Fruit fly (Drosophila melanogaster): ENCODE results near the gene Ir10a.

Gene Ir10a

DNA sequence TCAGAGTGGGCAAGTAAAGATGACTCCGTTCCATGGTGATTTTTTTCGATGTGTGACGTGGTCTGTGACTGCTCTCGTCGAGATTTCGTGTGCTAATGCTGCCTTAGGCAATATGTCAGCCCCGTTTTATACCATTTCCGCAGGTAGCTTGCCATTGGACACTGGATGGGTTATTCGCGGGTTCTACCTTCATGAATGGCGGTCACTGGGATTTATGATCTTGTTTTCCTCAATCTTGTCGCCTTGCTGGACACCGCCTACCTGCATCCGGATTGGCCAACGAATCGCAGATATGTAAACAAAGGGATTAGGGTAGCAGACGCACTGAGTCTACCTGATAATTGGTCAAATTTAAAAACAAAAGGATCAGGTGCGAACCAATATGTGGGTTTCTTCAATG, 11.2 kb upstream of the Ir10a start, which contains the start of gene sisA:
Gene sisA (minus strand): TSS at position 101 of the 400 bp plus-strand sequence.
- TF ChIP-seq CG4496 (GFP tag; IDR thresholded peaks at IDR 0.05) (no peak), gl (tag; optimal IDR thresholded peaks at IDR 0.05) (no peak), fd96Ca (GFP tag; IDR thresholded peaks at IDR 0.05) (no peak), CG34367 (tag; optimal IDR thresholded peaks at IDR 0.05) (no peak), rn (GFP tag; IDR thresholded peaks at IDR 0.05) (no peak), Ets98B (GFP tag; IDR thresholded peaks at IDR 0.05) (no peak), CG8159 (tag; optimal IDR thresholded peaks at IDR 0.05) (no peak), CG14655 (GFP tag; optimal IDR thresholded peaks at IDR 0.05) (no peak), D1 (tag; optimal IDR thresholded peaks at IDR 0.05) (no peak), CG17806 (tag; optimal IDR thresholded peaks at IDR 0.05) (no peak), EcR (GFP tag; optimal IDR thresholded peaks at IDR 0.05) (no peak), Pif1B (GFP tag; optimal IDR thresholded peaks at IDR 0.05) (no peak), CG9948 (tag; optimal IDR thresholded peaks at IDR 0.05) (no peak), Pif1A (GFP tag; optimal IDR thresholded peaks at IDR 0.05) (no peak), CG32121 (GFP tag; IDR thresholded peaks at IDR 0.05) (no peak), CG15710 (tag; optimal IDR thresholded peaks at IDR 0.05) (no peak), CG10348 (GFP tag; IDR thresholded peaks at IDR 0.05) (no peak), CG12605 (GFP tag; IDR thresholded peaks at IDR 0.05) (no peak), CG13204 (GFP tag; optimal IDR thresholded peaks at IDR 0.05) (no peak), CG8301 (tag; optimal IDR thresholded peaks at IDR 0.05) (no peak)

- TF ChIP-seq CG12605 (GFP tag; IDR thresholded peaks at IDR 0.05), result no peak
- TF ChIP-seq fd96Ca (GFP tag; IDR thresholded peaks at IDR 0.05), result no peak
- TF ChIP-seq CG8159 (tag; optimal IDR thresholded peaks at IDR 0.05), result no peak
- no peak for TF ChIP-seq Pif1A (GFP tag; optimal IDR thresholded peaks at IDR 0.05)
These were observed 8.9 kb upstream of the Ir10a start for dm6 chrX:11319916-11320315.

DNA sequence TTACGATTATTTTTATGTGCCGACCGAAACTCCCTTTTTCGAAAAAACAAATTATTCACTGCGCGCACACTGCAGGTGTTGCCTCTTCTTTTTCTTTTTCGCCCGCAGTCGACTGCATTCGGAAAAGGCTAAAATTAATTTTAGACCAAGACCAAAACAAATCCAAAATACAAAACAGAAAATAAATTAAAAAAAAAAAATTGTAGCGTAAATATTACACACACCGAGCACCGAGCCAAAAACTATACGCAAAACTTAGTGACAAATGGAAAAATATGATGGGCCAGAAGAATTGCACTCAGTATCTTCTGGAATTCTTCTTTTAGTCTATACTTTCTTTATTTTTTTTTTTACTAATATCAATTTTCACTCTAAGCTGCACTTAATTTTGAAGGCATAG, 8.3 kb downstream of the Ir10a start, which contains the start of gene CG44422:
Gene CG44422 (minus strand): TSS at position 101 of the 400 bp plus-strand sequence.
- TF ChIP-seq EcR (GFP tag; optimal IDR thresholded peaks at IDR 0.05), result no peak
- no peak for TF ChIP-seq CG32121 (GFP tag; IDR thresholded peaks at IDR 0.05)
- TF ChIP-seq CG15710 (tag; optimal IDR thresholded peaks at IDR 0.05), result no peak

DNA sequence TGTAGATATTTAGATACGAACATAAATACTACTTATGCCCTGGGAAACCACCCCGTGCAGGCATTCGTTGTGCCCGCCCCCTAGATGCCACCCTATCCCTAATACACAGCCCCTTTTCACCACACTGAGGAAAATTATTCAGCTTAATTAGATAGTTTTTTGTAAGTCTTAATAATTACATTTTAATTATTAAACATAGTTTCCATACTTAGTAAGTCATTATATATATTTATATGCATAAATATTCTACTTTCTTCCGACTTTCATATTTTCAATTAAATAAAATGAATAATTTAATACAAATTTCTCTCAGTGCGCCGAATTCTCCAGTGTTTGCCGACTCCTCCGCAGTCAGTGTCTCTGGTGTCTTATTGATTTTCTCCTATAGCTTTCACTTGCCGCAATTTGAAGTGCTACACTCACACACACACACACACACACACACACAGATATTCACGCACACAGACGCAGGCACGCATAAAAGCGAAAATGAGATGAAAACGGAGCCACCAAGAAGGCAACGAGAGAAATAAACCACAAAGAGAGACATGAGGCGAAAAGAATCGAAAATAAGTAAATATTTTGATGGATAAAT, 15.5 kb downstream of the Ir10a start:
- TF ChIP-seq CG15710 (tag; optimal IDR thresholded peaks at IDR 0.05) (no peak), CG4496 (GFP tag; IDR thresholded peaks at IDR 0.05) (no peak), gl (tag; optimal IDR thresholded peaks at IDR 0.05) (no peak), CG32121 (GFP tag; IDR thresholded peaks at IDR 0.05) (no peak), CG17806 (tag; optimal IDR thresholded peaks at IDR 0.05) (no peak), EcR (GFP tag; optimal IDR thresholded peaks at IDR 0.05) (no peak), CG8301 (tag; optimal IDR thresholded peaks at IDR 0.05) (no peak), CG12605 (GFP tag; IDR thresholded peaks at IDR 0.05) (no peak), Snoo (tag; optimal IDR thresholded peaks at IDR 0.05) (no peak), CG8159 (tag; optimal IDR thresholded peaks at IDR 0.05) (no peak), D1 (tag; optimal IDR thresholded peaks at IDR 0.05) (no peak), fd96Ca (GFP tag; IDR thresholded peaks at IDR 0.05) (no peak), CG14655 (GFP tag; optimal IDR thresholded peaks at IDR 0.05) (no peak), Pif1A (GFP tag; optimal IDR thresholded peaks at IDR 0.05) (no peak), CG10348 (GFP tag; IDR thresholded peaks at IDR 0.05) (no peak)

DNA sequence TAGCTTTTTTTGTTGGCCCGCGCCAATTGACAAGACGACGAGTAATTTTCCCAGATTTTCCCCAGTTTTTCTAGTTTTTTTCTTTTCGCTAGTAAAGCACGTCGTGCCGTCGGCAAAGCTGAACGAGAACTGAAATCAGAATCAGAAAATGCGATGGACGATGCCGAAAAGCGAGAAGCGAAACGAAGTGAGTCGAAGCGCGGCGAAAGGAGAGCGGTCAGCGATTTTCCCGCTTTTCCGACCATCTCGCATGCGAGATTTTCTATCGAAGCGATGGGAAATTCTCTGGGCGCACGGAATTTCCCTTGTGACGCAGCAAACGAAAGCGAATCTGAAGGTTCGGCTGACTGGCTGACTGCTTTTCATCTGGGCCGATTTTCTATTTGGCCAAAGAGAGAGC, 17.4 kb downstream of the Ir10a start:
- no peak for TF ChIP-seq CG32121 (GFP tag; IDR thresholded peaks at IDR 0.05)
- no peak for TF ChIP-seq CG4496 (GFP tag; IDR thresholded peaks at IDR 0.05)
- TF ChIP-seq Snoo (tag; optimal IDR thresholded peaks at IDR 0.05), result no peak
- TF ChIP-seq CG8159 (tag; optimal IDR thresholded peaks at IDR 0.05), result no peak
- no peak for TF ChIP-seq Pif1A (GFP tag; optimal IDR thresholded peaks at IDR 0.05)
- TF ChIP-seq CG10348 (GFP tag; IDR thresholded peaks at IDR 0.05), result no peak
- no peak for TF ChIP-seq CG8301 (tag; optimal IDR thresholded peaks at IDR 0.05)
- TF ChIP-seq CG9948 (tag; optimal IDR thresholded peaks at IDR 0.05), result no peak
- TF ChIP-seq CG14655 (GFP tag; optimal IDR thresholded peaks at IDR 0.05), result no peak

DNA sequence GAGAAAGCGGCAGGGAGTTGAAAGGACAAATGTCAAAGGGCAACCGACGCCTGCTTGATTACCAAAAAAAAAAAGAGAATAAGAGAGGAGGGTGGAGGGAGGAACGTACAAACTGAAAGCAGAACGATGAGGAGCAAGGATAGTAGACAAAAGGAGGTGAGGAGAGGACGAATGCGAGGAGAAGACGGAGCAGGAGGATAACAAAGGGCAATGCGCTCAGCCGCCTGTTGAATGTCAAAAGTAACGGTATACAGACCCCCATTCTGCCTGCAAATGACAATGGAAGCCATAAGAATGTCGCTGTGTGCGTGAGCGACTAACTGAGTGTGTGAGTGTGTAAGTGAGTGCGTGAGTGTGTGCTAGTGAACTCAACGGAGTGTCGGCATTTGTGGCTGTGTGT, 26.0 kb downstream of the Ir10a start:
- TF ChIP-seq CG13204 (GFP tag; optimal IDR thresholded peaks at IDR 0.05), result no peak
- TF ChIP-seq CG15710 (tag; optimal IDR thresholded peaks at IDR 0.05), result no peak
- no peak for TF ChIP-seq EcR (GFP tag; optimal IDR thresholded peaks at IDR 0.05)
- no peak for TF ChIP-seq CG17806 (tag; optimal IDR thresholded peaks at IDR 0.05)
- no peak for TF ChIP-seq CG8159 (tag; optimal IDR thresholded peaks at IDR 0.05)
- no peak for TF ChIP-seq CG34367 (tag; optimal IDR thresholded peaks at IDR 0.05)
- TF ChIP-seq Snoo (tag; optimal IDR thresholded peaks at IDR 0.05), result no peak
- no peak for TF ChIP-seq Pif1A (GFP tag; optimal IDR thresholded peaks at IDR 0.05)
- no peak for TF ChIP-seq CG9948 (tag; optimal IDR thresholded peaks at IDR 0.05)
- TF ChIP-seq CG12605 (GFP tag; IDR thresholded peaks at IDR 0.05), result no peak
- no peak for TF ChIP-seq CG4496 (GFP tag; IDR thresholded peaks at IDR 0.05)
- TF ChIP-seq CG32121 (GFP tag; IDR thresholded peaks at IDR 0.05), result no peak
- no peak for TF ChIP-seq rn (GFP tag; IDR thresholded peaks at IDR 0.05)
- no peak for TF ChIP-seq CG10348 (GFP tag; IDR thresholded peaks at IDR 0.05)
- TF ChIP-seq CG8301 (tag; optimal IDR thresholded peaks at IDR 0.05), result no peak
- no peak for TF ChIP-seq CG14655 (GFP tag; optimal IDR thresholded peaks at IDR 0.05)
- TF ChIP-seq Pif1B (GFP tag; optimal IDR thresholded peaks at IDR 0.05), result no peak

DNA sequence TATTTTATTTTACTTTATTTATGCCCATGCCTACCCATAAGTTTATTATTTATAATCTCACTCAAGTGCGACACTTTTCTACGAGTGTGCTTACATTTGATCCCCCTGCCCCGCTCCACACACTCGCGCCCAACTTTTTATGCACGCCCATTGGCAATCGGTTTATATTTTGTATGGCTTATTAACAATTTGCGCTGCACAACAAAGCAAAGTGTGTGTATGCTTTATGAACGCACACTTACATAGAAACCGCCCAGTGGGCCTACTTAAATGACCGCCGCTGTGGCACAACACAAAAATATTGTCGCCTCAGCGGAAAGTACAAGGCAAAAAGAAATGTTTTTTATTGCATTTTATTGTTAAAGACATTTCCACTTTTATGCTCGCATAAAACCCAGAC, 27.4 kb downstream of the Ir10a start:
- TF ChIP-seq CG9948 (tag; optimal IDR thresholded peaks at IDR 0.05), result no peak
- 0 out of 2 replicates have a peak, but pooled peaks have one; percentile 19 for TF ChIP-seq CG32121 (GFP tag; IDR thresholded peaks at IDR 0.05)
- TF ChIP-seq EcR (GFP tag; optimal IDR thresholded peaks at IDR 0.05), result no peak
- peak; percentile 62; the same call in 2 of the 3 replicates for TF ChIP-seq CG4496 (GFP tag; IDR thresholded peaks at IDR 0.05)

All from whole organism, pupa.